Fruit fly (Drosophila melanogaster) whole organism, wandering third instar larva: ENCODE data around the gene CG9519.
A peak's percentile ranks its signal among the peaks of the same experiment; 100 is the strongest.

Experiments used
- Abd-B ChIP-seq: fragments of >200 bp; optimal IDR thresholded peaks from 2 replicates; lab custom pipeline; 2017; ENCODE audit warnings: missing biosample characterization, missing genetic modification characterization
- CG32264 ChIP-seq: fragments of 200-800 bp; sonication (Bioruptor generic); optimal IDR thresholded peaks from 2 replicates; lab custom pipeline; 2016; ENCODE audit warnings: missing biosample characterization, missing genetic modification characterization
- CG9705 ChIP-seq: fragments of 200-800 bp; sonication (Bioruptor generic); optimal IDR thresholded peaks from 2 replicates; lab custom pipeline; 2018; ENCODE audit warnings: missing biosample characterization, mild to moderate bottlenecking, missing genetic modification characterization
- CrebA ChIP-seq: fragments of 200-800 bp; sonication (Bioruptor generic); optimal IDR thresholded peaks from 2 replicates; lab custom pipeline; 2016; ENCODE audit warnings: missing biosample characterization, mild to moderate bottlenecking, missing genetic modification characterization, borderline replicate concordance
- Dfd ChIP-seq: fragments of >200 bp; optimal IDR thresholded peaks from 2 replicates; lab custom pipeline; 2017; ENCODE audit warnings: missing biosample characterization, missing genetic modification characterization
- Dif ChIP-seq: fragments of 200-275, 200-300 bp; sonication (Bioruptor generic); optimal IDR thresholded peaks from 2 replicates; lab custom pipeline; 2018; ENCODE audit warnings: missing biosample characterization, missing genetic modification characterization; ENCODE audit not compliant: partially characterized antibody
- GATAd ChIP-seq: sonication (Bioruptor generic); optimal IDR thresholded peaks from 2 replicates; lab custom pipeline; 2016; ENCODE audit warnings: missing biosample characterization, missing genetic modification characterization
- HLH106 ChIP-seq: fragments of 200-800 bp; optimal IDR thresholded peaks from 3 replicates; lab custom pipeline; 2019; ENCODE audit warnings: missing biosample characterization, mild to moderate bottlenecking, missing genetic modification characterization, moderate library complexity
- Hnf4 ChIP-seq: fragments of 200-800 bp; sonication (Bioruptor generic); optimal IDR thresholded peaks from 2 replicates; lab custom pipeline; 2016; ENCODE audit warnings: missing biosample characterization, mild to moderate bottlenecking, missing genetic modification characterization
- Hr78 ChIP-seq: fragments of >200 bp; optimal IDR thresholded peaks from 2 replicates; lab custom pipeline; 2017; ENCODE audit warnings: missing biosample characterization, missing genetic modification characterization
- Hr83 ChIP-seq: fragments of 200-300 bp; sonication (Bioruptor generic); optimal IDR thresholded peaks from 2 replicates; lab custom pipeline; 2016; ENCODE audit warnings: missing biosample characterization, mild to moderate bottlenecking, missing genetic modification characterization, moderate library complexity; ENCODE audit not compliant: poor library complexity, severe bottlenecking
- Jra ChIP-seq: sonication (Bioruptor generic); optimal IDR thresholded peaks from 2 replicates; lab custom pipeline; 2016; ENCODE audit warnings: missing biosample characterization, missing genetic modification characterization
- Mio ChIP-seq: sonication (Bioruptor generic); optimal IDR thresholded peaks from 2 replicates; lab custom pipeline; 2016; ENCODE audit warnings: missing biosample characterization, missing genetic modification characterization
- Myc ChIP-seq: fragments of >200 bp; optimal IDR thresholded peaks from 2 replicates; lab custom pipeline; 2017
- N ChIP-seq: fragments of >200 bp; optimal IDR thresholded peaks from 2 replicates; lab custom pipeline; 2018; ENCODE audit warnings: missing biosample characterization, missing external identifiers, missing genetic modification characterization
- OdsH ChIP-seq: fragments of 200-800 bp; sonication (Bioruptor generic); optimal IDR thresholded peaks from 2 replicates; lab custom pipeline; 2016; ENCODE audit warnings: missing biosample characterization, mild to moderate bottlenecking, missing genetic modification characterization
- Rel ChIP-seq, 2 experiments: fragments of 200-800 bp; sonication (Bioruptor generic) in 1 of 2; optimal IDR thresholded peaks; 2 replicates in 1 of 2; 3 replicates in 1 of 2; lab custom pipeline; 2016 to 2019; ENCODE audit warnings: mild to moderate bottlenecking in 2 of 2, missing biosample characterization in 2 of 2, missing genetic modification characterization in 2 of 2, moderate library complexity in 1 of 2
- Sp1 ChIP-seq: fragments of 200-800 bp; sonication (Bioruptor generic); optimal IDR thresholded peaks from 3 replicates; lab custom pipeline; 2019; ENCODE audit warnings: missing biosample characterization, mild to moderate bottlenecking, missing genetic modification characterization, moderate library complexity
- Vsx2 ChIP-seq: fragments of 200-300, 225-300 bp; sonication (Bioruptor generic); optimal IDR thresholded peaks from 2 replicates; lab custom pipeline; 2018; ENCODE audit warnings: missing biosample characterization, missing genetic modification characterization; ENCODE audit not compliant: partially characterized antibody
- br ChIP-seq: fragments of 200-800 bp; sonication (Bioruptor generic); optimal IDR thresholded peaks from 2 replicates; lab custom pipeline; 2016; ENCODE audit warnings: missing biosample characterization, missing genetic modification characterization
- dl ChIP-seq, 2 experiments: fragments of 175-275, 200-275 bp in 1 of 2; fragments of 200-275 bp in 1 of 2; sonication (Bioruptor generic); optimal IDR thresholded peaks; lab custom pipeline; 2018; ENCODE audit warnings: mild to moderate bottlenecking in 2 of 2, missing biosample characterization in 2 of 2, missing genetic modification characterization in 2 of 2, moderate library complexity in 2 of 2; ENCODE audit not compliant: partially characterized antibody in 2 of 2, insufficient read depth in 1 of 2
- dmrt93B ChIP-seq: fragments of 200-800 bp; sonication (Bioruptor generic); optimal IDR thresholded peaks from 2 replicates; lab custom pipeline; 2018; ENCODE audit warnings: missing biosample characterization, mild to moderate bottlenecking, missing genetic modification characterization
- dsf ChIP-seq: sonication (Bioruptor generic); optimal IDR thresholded peaks from 2 replicates; lab custom pipeline; 2016; ENCODE audit warnings: missing biosample characterization, missing genetic modification characterization, borderline replicate concordance
- ey ChIP-seq: fragments of 200-800 bp; sonication (Bioruptor generic); optimal IDR thresholded peaks from 2 replicates; lab custom pipeline; 2016; ENCODE audit warnings: missing biosample characterization, missing genetic modification characterization
- foxo ChIP-seq, 2 experiments: fragments of 200-800 bp; sonication (Bioruptor generic); optimal IDR thresholded peaks; 2 replicates in 1 of 2; 3 replicates in 1 of 2; lab custom pipeline; 2016 to 2017; ENCODE audit warnings: missing biosample characterization in 2 of 2, missing genetic modification characterization in 2 of 2
- fru ChIP-seq: fragments of 200-800 bp; sonication (Bioruptor generic); optimal IDR thresholded peaks from 3 replicates; lab custom pipeline; 2016; ENCODE audit warnings: missing biosample characterization, mild to moderate bottlenecking, missing genetic modification characterization
- h ChIP-seq: fragments of 200-800 bp; sonication (Bioruptor generic); optimal IDR thresholded peaks from 3 replicates; lab custom pipeline; 2016; ENCODE audit warnings: missing biosample characterization, mild to moderate bottlenecking, missing genetic modification characterization
- jim ChIP-seq: fragments of 175-275, 200-325 bp; sonication (Bioruptor generic); optimal IDR thresholded peaks from 2 replicates; lab custom pipeline; 2016; ENCODE audit warnings: missing biosample characterization, mild to moderate bottlenecking, missing genetic modification characterization
- lola ChIP-seq: fragments of >200 bp; optimal IDR thresholded peaks from 2 replicates; lab custom pipeline; 2017; ENCODE audit warnings: missing biosample characterization, missing genetic modification characterization
- pan ChIP-seq: fragments of >200 bp; optimal IDR thresholded peaks from 2 replicates; lab custom pipeline; 2017
- psq ChIP-seq: fragments of 200-800 bp; sonication (Bioruptor generic); optimal IDR thresholded peaks from 3 replicates; lab custom pipeline; 2017; ENCODE audit warnings: missing biosample characterization, mild to moderate bottlenecking, missing genetic modification characterization, moderate library complexity
- rgr ChIP-seq: fragments of 200-800 bp; sonication (Bioruptor generic); optimal IDR thresholded peaks from 3 replicates; lab custom pipeline; 2016; ENCODE audit warnings: missing biosample characterization, mild to moderate bottlenecking, missing genetic modification characterization
- sage ChIP-seq: fragments of 200-800 bp; sonication (Bioruptor generic); optimal IDR thresholded peaks from 2 replicates; lab custom pipeline; 2016; ENCODE audit warnings: missing biosample characterization, mild to moderate bottlenecking, missing genetic modification characterization
- sv ChIP-seq: fragments of 200-800 bp; sonication (Bioruptor generic); optimal IDR thresholded peaks from 3 replicates; lab custom pipeline; 2016; ENCODE audit warnings: missing biosample characterization, missing genetic modification characterization
- tai ChIP-seq: sonication (Bioruptor generic); optimal IDR thresholded peaks from 2 replicates; lab custom pipeline; 2016; ENCODE audit warnings: missing biosample characterization, missing genetic modification characterization
- usp ChIP-seq: fragments of >200 bp; optimal IDR thresholded peaks from 2 replicates; lab custom pipeline; 2017; ENCODE audit warnings: missing biosample characterization, missing genetic modification characterization
- woc ChIP-seq: sonication (Bioruptor generic); optimal IDR thresholded peaks from 2 replicates; lab custom pipeline; 2016; ENCODE audit warnings: missing biosample characterization, mild to moderate bottlenecking, missing genetic modification characterization

CG9519 gene

dm6 chrX:14825922-14826617 lies 30.1 kb downstream of the CG9519 start, which contains the start of gene rut (continued):
- TF ChIP-seq foxo (GFP tag; optimal IDR thresholded peaks at IDR 0.05; lab: Kevin White, UChicago), result peak in 1 of 2 experiments; percentile 5

DNA sequence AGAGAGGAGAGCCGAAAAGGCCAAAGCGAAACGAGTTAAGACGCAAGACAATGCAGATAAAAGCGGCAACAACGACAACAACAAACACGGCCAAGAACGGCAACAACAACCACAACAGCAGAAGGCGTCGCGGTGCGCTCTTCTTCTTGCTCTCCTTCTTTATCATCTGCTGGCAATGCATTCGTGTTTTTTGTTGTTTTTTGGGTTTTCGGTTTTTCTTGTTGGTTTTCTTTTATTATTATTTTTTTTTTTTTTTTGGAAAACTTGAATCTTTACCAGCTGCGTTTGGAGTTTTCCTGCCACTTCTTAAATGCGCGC lies 30.7 kb downstream of the CG9519 start:
- TF ChIP-seq foxo (GFP tag; optimal IDR thresholded peaks at IDR 0.05; lab: Kevin White, UChicago) (no peak), psq (GFP tag; lab: Kevin White, UChicago) (peak; percentile 63), h (GFP tag; lab: Kevin White, UChicago) (no peak)

DNA sequence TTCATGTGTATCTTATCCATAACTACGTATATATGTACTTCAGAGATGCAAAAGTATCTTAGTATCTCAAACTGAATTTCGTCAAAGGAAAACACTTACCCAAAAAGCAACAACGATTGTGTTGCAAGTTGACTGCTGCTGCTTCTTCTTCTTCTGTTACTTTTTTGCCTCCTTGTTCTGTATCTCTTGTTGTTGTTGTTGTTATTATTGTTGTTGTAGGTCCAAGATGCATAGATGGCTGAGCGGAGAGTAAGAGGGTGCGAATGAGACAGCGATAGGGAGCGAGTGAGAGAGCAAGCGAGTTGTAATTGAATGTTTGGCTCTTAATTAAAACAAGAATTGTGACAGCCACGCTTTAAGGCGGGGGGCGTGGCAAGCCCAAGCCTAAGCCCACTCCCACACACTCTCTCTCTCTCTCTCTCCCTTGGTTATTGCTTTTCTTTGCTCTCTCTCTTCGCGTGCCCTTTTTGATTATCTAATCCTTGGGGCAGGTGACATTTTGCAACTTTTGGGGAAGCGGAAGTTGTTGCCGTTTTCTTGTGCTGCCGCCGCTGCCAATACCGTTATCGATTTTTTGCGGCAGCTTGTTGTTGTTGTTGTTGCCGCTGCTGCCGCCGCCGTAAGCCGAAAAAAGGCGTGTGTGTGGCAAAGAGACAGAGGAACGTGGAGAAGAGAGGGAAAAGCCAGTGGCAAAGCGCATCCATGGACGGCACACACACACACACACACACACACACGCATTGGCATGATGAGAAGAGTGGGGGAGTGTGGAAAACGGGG lies 31.3 kb downstream of the CG9519 start:
- peak; percentile 75 for TF ChIP-seq psq (GFP tag; lab: Kevin White, UChicago)
- no peak for TF ChIP-seq pan (lab: Kevin White, UChicago)
- no peak for TF ChIP-seq fru (GFP tag; lab: Kevin White, UChicago)
- no peak for TF ChIP-seq CG32264 (GFP tag; lab: Kevin White, UChicago)
- peak; percentile 19 for TF ChIP-seq Dif (GFP tag; lab: Kevin White, UChicago)
- TF ChIP-seq usp (GFP tag; lab: Kevin White, UChicago), result no peak
- TF ChIP-seq OdsH, result no peak
- TF ChIP-seq HLH106 (tag; lab: Kevin White, UChicago), result no peak
- TF ChIP-seq Dfd, result no peak
- TF ChIP-seq Hr83 (GFP tag; lab: Kevin White, UChicago), result no peak
- TF ChIP-seq tai, result no peak
- TF ChIP-seq woc, result no peak
- no peak for TF ChIP-seq br (GFP tag; lab: Kevin White, UChicago)

DNA sequence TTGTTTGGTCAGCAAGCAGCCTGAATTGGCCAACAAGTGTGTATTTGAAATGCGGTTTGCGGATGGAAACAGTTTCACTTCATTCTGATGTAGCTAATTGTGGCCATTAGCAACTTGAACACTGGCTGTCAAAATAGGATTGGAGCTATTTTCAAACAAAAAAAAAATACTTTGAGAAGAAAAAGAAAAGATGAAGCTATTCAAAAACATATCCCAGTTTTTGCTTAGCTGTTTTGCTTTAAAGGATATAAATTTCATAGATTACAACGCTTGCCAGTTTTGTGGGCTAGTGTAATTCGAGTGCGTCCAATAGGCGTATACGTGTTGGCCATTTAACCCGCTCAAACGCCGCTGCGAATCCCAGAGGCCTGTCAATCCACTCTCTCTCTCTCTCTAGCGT lies 43.9 kb downstream of the CG9519 start:
- TF ChIP-seq ey (GFP tag; lab: Kevin White, UChicago), result no peak
- no peak for TF ChIP-seq sv

- TF ChIP-seq Mio (GFP tag; lab: Kevin White, UChicago), result no peak
- peak; percentile 56 for TF ChIP-seq h (GFP tag; lab: Kevin White, UChicago)
- no peak for TF ChIP-seq jim (GFP tag; lab: Kevin White, UChicago)
- no peak for TF ChIP-seq pan (lab: Kevin White, UChicago)
- TF ChIP-seq N, result no peak
- peak; percentile 47 for TF ChIP-seq HLH106 (tag; lab: Kevin White, UChicago)
- TF ChIP-seq Dfd, result no peak
- TF ChIP-seq sv, result no peak
- TF ChIP-seq Rel (GFP tag; optimal IDR thresholded peaks at IDR 0.05; lab: Kevin White, UChicago), result no peak
- TF ChIP-seq Rel (tag; optimal IDR thresholded peaks at IDR 0.05; lab: Kevin White, UChicago), result no peak
- TF ChIP-seq sage, result no peak
- TF ChIP-seq dl (GFP tag; optimal IDR thresholded peaks at IDR 0.05; lab: Kevin White, UChicago; ENCODE audit: insufficient read depth in 1 of 2, partially characterized antibody in 2 of 2), result no peak
- no peak for TF ChIP-seq CG9705
- no peak for TF ChIP-seq Sp1 (GFP tag; lab: Kevin White, UChicago)
- TF ChIP-seq tai, result no peak
- peak; percentile 5 for TF ChIP-seq Hnf4 (GFP tag; lab: Kevin White, UChicago)
- no peak for TF ChIP-seq Myc (lab: Kevin White, UChicago)
- peak; percentile 68 for TF ChIP-seq rgr (GFP tag; lab: Kevin White, UChicago)
- TF ChIP-seq ey (GFP tag; lab: Kevin White, UChicago), result no peak
- TF ChIP-seq Abd-B (GFP tag; lab: Kevin White, UChicago), result no peak
- no peak for TF ChIP-seq GATAd (GFP tag; lab: Kevin White, UChicago)
- no peak for TF ChIP-seq Jra (GFP tag; lab: Kevin White, UChicago)
- TF ChIP-seq OdsH, result peak; percentile 47
- peak in 1 of 2 experiments; percentile 67 for TF ChIP-seq foxo (GFP tag; optimal IDR thresholded peaks at IDR 0.05; lab: Kevin White, UChicago)
- TF ChIP-seq dsf, result no peak
- TF ChIP-seq CG32264 (GFP tag; lab: Kevin White, UChicago), result no peak
- TF ChIP-seq Vsx2 (GFP tag; lab: Kevin White, UChicago), result no peak
- peak; percentile 33 for TF ChIP-seq fru (GFP tag; lab: Kevin White, UChicago)
- TF ChIP-seq lola, result no peak
- no peak for TF ChIP-seq Hr78 (GFP tag; lab: Kevin White, UChicago)
- no peak for TF ChIP-seq CrebA (GFP tag; lab: Kevin White, UChicago)
- no peak for TF ChIP-seq Dif (GFP tag; lab: Kevin White, UChicago)
- TF ChIP-seq dmrt93B (GFP tag; lab: Kevin White, UChicago), result no peak
- TF ChIP-seq Hr83 (GFP tag; lab: Kevin White, UChicago), result no peak
- TF ChIP-seq br (GFP tag; lab: Kevin White, UChicago), result no peak
- TF ChIP-seq psq (GFP tag; lab: Kevin White, UChicago), result peak; percentile 51
- TF ChIP-seq woc, result no peak
Measured at dm6 chrX:14810433-14810832, 45.7 kb downstream of the CG9519 start.
